Worm (Caenorhabditis elegans) whole organism, L3 larva: ENCODE data around the gene cpna-2.

ENCODE experiments used
- ZK546.5 ChIP-seq: sonication (generic microtip); optimal IDR thresholded peaks from 2 replicates; lab custom pipeline; 2017; ENCODE audit warnings: missing biosample characterization, missing genetic modification characterization
- aly-2 ChIP-seq: fragments of 150-350 bp; optimal IDR thresholded peaks from 2 replicates; lab custom pipeline; 2014; ENCODE audit warnings: missing biosample characterization, missing genetic modification characterization
- ama-1 ChIP-seq: fragments of 150-350 bp; optimal IDR thresholded peaks from 2 replicates; lab custom pipeline; 2018
- ceh-28 ChIP-seq: fragments of 150-350 bp; optimal IDR thresholded peaks from 2 replicates; lab custom pipeline; 2014; ENCODE audit warnings: missing biosample characterization, missing genetic modification reagents, missing genetic modification characterization
- ceh-9 ChIP-seq: sonication (generic microtip); optimal IDR thresholded peaks from 2 replicates; lab custom pipeline; 2018; ENCODE audit warnings: missing biosample characterization, missing genetic modification characterization
- daf-12 ChIP-seq: fragments of 150-350 bp; optimal IDR thresholded peaks from 2 replicates; lab custom pipeline; 2014; ENCODE audit warnings: missing biosample characterization, missing genetic modification reagents, missing genetic modification characterization
- egl-27 ChIP-seq: sonication (generic microtip); optimal IDR thresholded peaks from 4 replicates; lab custom pipeline; 2017; ENCODE audit warnings: missing biosample characterization, missing genetic modification reagents, missing genetic modification characterization
- elt-1 ChIP-seq: fragments of 150-350 bp; optimal IDR thresholded peaks from 2 replicates; lab custom pipeline; 2014; ENCODE audit warnings: missing biosample characterization, missing genetic modification characterization
- elt-3 ChIP-seq, 3 experiments: fragments of 150-350 bp in 1 of 3; sonication (generic microtip) in 2 of 3; optimal IDR thresholded peaks; 2 replicates in 2 of 3; 4 replicates in 1 of 3; lab custom pipeline; 2014 to 2017; ENCODE audit warnings: missing biosample characterization in 3 of 3, missing genetic modification characterization in 3 of 3
- eor-1 ChIP-seq, 2 experiments: fragments of 150-350 bp; optimal IDR thresholded peaks; 2 replicates each; lab custom pipeline; 2014 to 2018; ENCODE audit warnings: missing biosample characterization in 2 of 2, missing genetic modification characterization in 2 of 2
- fkh-2 ChIP-seq: fragments of 150-350 bp; optimal IDR thresholded peaks from 2 replicates; lab custom pipeline; 2014; ENCODE audit warnings: missing biosample characterization, missing genetic modification reagents, missing genetic modification characterization
- fos-1 ChIP-seq: fragments of 150-350 bp; optimal IDR thresholded peaks from 2 replicates; lab custom pipeline; 2014; ENCODE audit warnings: missing biosample characterization, missing genetic modification characterization
- hmg-11 ChIP-seq: sonication (generic microtip); optimal IDR thresholded peaks from 2 replicates; lab custom pipeline; 2016; ENCODE audit warnings: missing genetic modification characterization, missing compliant biosample characterization
- jun-1 ChIP-seq: fragments of 150-350 bp; optimal IDR thresholded peaks from 2 replicates; lab custom pipeline; 2014; ENCODE audit warnings: missing biosample characterization, missing genetic modification reagents, missing genetic modification characterization
- lin-15B ChIP-seq: fragments of 150-350 bp; optimal IDR thresholded peaks from 2 replicates; lab custom pipeline; 2014; ENCODE audit warnings: missing biosample characterization, missing genetic modification characterization
- mdl-1 ChIP-seq: fragments of 150-350 bp; optimal IDR thresholded peaks from 2 replicates; lab custom pipeline; 2014; ENCODE audit warnings: missing biosample characterization, missing genetic modification characterization
- mml-1 ChIP-seq: fragments of 150-350 bp; sonication (generic microtip); optimal IDR thresholded peaks from 3 replicates; lab custom pipeline; 2014; ENCODE audit warnings: missing biosample characterization, missing genetic modification characterization
- nfya-1 ChIP-seq: sonication (generic microtip); optimal IDR thresholded peaks from 2 replicates; lab custom pipeline; 2017; ENCODE audit warnings: missing genetic modification characterization, mild to moderate bottlenecking, missing compliant biosample characterization, antibody characterized with exemption, moderate library complexity; ENCODE audit not compliant: insufficient read depth
- nhr-23 ChIP-seq: fragments of 150-350 bp; optimal IDR thresholded peaks from 2 replicates; lab custom pipeline; 2014; ENCODE audit warnings: missing biosample characterization, missing genetic modification reagents, missing genetic modification characterization
- nhr-237 ChIP-seq: fragments of 150-350 bp; optimal IDR thresholded peaks from 2 replicates; lab custom pipeline; 2014; ENCODE audit warnings: missing biosample characterization, missing genetic modification characterization
- nhr-25 ChIP-seq: sonication (generic microtip); optimal IDR thresholded peaks from 2 replicates; lab custom pipeline; 2017; ENCODE audit warnings: missing biosample characterization, missing genetic modification characterization
- nhr-28 ChIP-seq: fragments of 150-350 bp; optimal IDR thresholded peaks from 2 replicates; lab custom pipeline; 2014; ENCODE audit warnings: missing biosample characterization, missing genetic modification characterization
- nhr-43 ChIP-seq: sonication (generic microtip); optimal IDR thresholded peaks from 2 replicates; lab custom pipeline; 2016; ENCODE audit warnings: mild to moderate bottlenecking, missing genetic modification characterization, missing compliant biosample characterization; ENCODE audit not compliant: poor library complexity, severe bottlenecking
- nhr-67 ChIP-seq: fragments of 150-350 bp; optimal IDR thresholded peaks from 2 replicates; lab custom pipeline; 2014; ENCODE audit warnings: missing biosample characterization, missing genetic modification characterization
- nhr-76 ChIP-seq: fragments of 150-350 bp; sonication (generic microtip); optimal IDR thresholded peaks from 5 replicates; lab custom pipeline; 2014; ENCODE audit warnings: missing biosample characterization, missing genetic modification characterization
- nhr-77 ChIP-seq: fragments of 150-350 bp; optimal IDR thresholded peaks from 2 replicates; lab custom pipeline; 2014; ENCODE audit warnings: missing biosample characterization, missing genetic modification characterization
- pha-4 ChIP-seq: fragments of 150-350 bp; optimal IDR thresholded peaks from 2 replicates; lab custom pipeline; 2014; ENCODE audit warnings: missing biosample characterization, missing genetic modification reagents, missing genetic modification characterization
- pqm-1 ChIP-seq: fragments of 150-350 bp; optimal IDR thresholded peaks from 2 replicates; lab custom pipeline; 2017; ENCODE audit warnings: missing biosample characterization, missing genetic modification characterization, inconsistent platforms
- skn-1 ChIP-seq: fragments of 150-350 bp; optimal IDR thresholded peaks from 2 replicates; lab custom pipeline; 2014; ENCODE audit warnings: missing biosample characterization, missing genetic modification characterization
- snpc-4 ChIP-seq: fragments of 150-350 bp; optimal IDR thresholded peaks from 2 replicates; lab custom pipeline; 2014; ENCODE audit warnings: missing biosample characterization, missing genetic modification characterization
- tbx-2 ChIP-seq: sonication (generic microtip); optimal IDR thresholded peaks from 2 replicates; lab custom pipeline; 2016; ENCODE audit warnings: mild to moderate bottlenecking, missing genetic modification characterization, missing compliant biosample characterization
- unc-39 ChIP-seq: sonication (generic microtip); optimal IDR thresholded peaks from 4 replicates; lab custom pipeline; 2017; ENCODE audit warnings: missing biosample characterization, missing genetic modification characterization
- unc-62 ChIP-seq: fragments of 150-350 bp; sonication (generic microtip); optimal IDR thresholded peaks from 4 replicates; lab custom pipeline; 2014; ENCODE audit warnings: missing biosample characterization, missing genetic modification reagents, missing genetic modification characterization
- zag-1 ChIP-seq: fragments of 150-350 bp; optimal IDR thresholded peaks from 2 replicates; lab custom pipeline; 2014; ENCODE audit warnings: missing biosample characterization, missing genetic modification characterization
- ztf-11 ChIP-seq: fragments of 150-350 bp; optimal IDR thresholded peaks from 2 replicates; lab custom pipeline; 2014; ENCODE audit warnings: missing biosample characterization, missing genetic modification characterization
- ztf-4 ChIP-seq: fragments of 150-350 bp; optimal IDR thresholded peaks from 2 replicates; lab custom pipeline; 2014; ENCODE audit warnings: missing biosample characterization, missing genetic modification characterization

cpna-2 gene

DNA sequence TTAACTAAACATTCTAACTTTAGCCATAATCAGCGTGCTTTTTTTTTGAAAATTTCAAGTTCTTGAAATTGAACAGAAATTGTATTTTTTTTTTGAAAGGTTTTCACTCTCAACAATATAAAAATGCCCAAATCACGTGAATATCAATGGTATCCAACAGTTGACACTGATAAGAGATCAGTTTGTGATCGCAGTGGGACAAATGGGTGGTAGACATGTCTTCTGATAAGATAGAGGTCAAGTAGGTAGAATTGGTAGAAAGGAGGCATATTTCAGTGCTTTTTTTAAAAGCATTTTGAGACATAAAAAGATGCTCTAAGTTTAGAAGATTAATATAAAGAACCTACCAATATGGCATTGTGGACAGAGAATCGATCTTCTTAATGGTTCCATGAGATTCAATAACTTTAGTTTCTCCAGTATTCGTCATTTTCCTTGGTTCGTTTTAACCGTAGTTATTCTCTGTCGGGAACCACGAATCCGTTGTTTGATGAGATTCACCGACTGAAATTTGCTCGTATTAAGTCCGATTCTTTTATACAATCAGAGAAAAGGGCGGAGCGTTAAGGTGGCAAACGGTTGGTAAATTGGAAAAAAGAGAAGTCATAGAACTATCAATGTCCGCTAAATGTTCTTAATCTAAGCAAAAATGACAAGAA lies 52.7 kb downstream of the cpna-2 start, which contains the start of gene mthf-1 (continued):
- TF ChIP-seq unc-62 (no peak), unc-39 (tag; lab: Kevin White, UChicago) (no peak)

DNA sequence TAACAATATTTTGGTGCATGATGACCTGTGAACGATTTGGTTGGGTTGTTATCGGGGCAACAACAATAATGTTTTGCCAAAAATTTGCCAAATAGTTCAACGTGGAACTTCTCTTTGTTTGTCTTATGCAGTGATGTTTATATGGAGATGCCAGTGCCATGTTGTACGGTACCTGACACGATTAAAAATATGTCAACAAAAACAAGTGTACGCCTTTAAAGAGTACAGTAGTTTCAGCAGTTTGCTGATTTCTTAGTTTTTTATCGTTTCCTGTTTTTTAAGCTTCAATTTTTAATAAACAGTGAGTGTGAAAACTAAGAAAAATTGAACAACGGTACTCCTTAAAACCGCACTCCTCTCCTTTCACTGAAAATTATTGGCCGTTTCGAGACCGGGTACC lies 53.6 kb downstream of the cpna-2 start:
- TF ChIP-seq nhr-76 (tag; lab: Kevin White, UChicago) (no peak), elt-1 (tag; lab: Kevin White, UChicago) (no peak), jun-1 (no peak), nfya-1 (tag; lab: Kevin White, UChicago) (no peak), egl-27 (no peak)

DNA sequence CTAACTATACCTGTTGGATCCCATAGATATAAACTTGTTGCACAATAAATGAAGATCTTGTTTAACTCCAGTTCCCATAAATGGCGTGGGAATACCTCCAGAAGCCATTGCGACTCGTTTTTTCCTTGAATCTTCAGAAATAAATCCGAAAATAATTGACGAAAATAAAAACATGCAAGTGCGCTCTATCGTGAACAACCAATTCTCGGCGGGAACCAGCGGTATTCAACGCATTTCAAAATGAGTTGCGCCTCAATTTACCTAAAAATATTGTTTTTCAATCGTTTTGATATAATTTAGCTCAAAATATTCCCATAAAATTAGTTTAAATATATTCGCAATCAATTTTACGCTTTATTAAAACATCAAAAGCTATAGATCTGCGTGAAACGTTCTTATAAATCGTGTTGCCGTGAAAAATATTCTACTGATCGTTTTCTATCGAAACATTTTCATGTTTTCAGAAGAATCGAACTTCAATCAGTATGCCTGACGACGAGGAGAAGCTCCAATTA lies 56.5 kb downstream of the cpna-2 start, which contains the start of the genes snpc-1.1 and spdl-1:
Gene snpc-1.1, minus strand, starts transcription at position 200 of the 515 bp plus-strand sequence.
Gene spdl-1, plus strand, starts transcription at position 465 of the 515 bp plus-strand sequence.
- TF ChIP-seq fkh-2 = no peak
- no peak for TF ChIP-seq tbx-2
- no peak for TF ChIP-seq nhr-76 (tag; lab: Kevin White, UChicago)
- TF ChIP-seq ceh-28 (tag; lab: Kevin White, UChicago) = no peak
- TF ChIP-seq elt-1 (tag; lab: Kevin White, UChicago) = no peak
- TF ChIP-seq ztf-11 (tag; lab: Kevin White, UChicago) = no peak
- no peak for TF ChIP-seq mml-1 (tag; lab: Kevin White, UChicago)
- TF ChIP-seq nhr-25 (tag; lab: Kevin White, UChicago) = no peak
- no peak for TF ChIP-seq eor-1 (tag; optimal IDR thresholded peaks at IDR 0.05; lab: Kevin White, UChicago)
- peak; percentile 48 for TF ChIP-seq nfya-1 (tag; lab: Kevin White, UChicago)
- no peak for TF ChIP-seq ceh-9
- no peak for TF ChIP-seq nhr-67
- no peak for TF ChIP-seq ztf-4 (tag; lab: Kevin White, UChicago)
- TF ChIP-seq nhr-77 (tag; lab: Kevin White, UChicago) = no peak
- no peak for TF ChIP-seq nhr-237 (tag; lab: Kevin White, UChicago)
- TF ChIP-seq unc-62 = no peak
- no peak for TF ChIP-seq fos-1
- no peak for TF ChIP-seq nhr-28 (tag; lab: Kevin White, UChicago)
- no peak for TF ChIP-seq elt-3 (tag; optimal IDR thresholded peaks at IDR 0.05; lab: Kevin White, UChicago)
- TF ChIP-seq hmg-11 (tag; lab: Kevin White, UChicago) = peak; percentile 14
- no peak for TF ChIP-seq skn-1
- TF ChIP-seq mdl-1 = no peak
- TF ChIP-seq snpc-4 (tag; lab: Kevin White, UChicago) = no peak
- no peak for TF ChIP-seq zag-1
- peak; percentile 51 for TF ChIP-seq pha-4 (tag; lab: Kevin White, UChicago)
- no peak for TF ChIP-seq aly-2 (tag; lab: Kevin White, UChicago)
- TF ChIP-seq unc-39 (tag; lab: Kevin White, UChicago) = no peak
- TF ChIP-seq daf-12 (tag; lab: Kevin White, UChicago) = no peak
- peak; percentile 57 for TF ChIP-seq lin-15B (tag; lab: Kevin White, UChicago)
- TF ChIP-seq ama-1 (lab: Kevin White, UChicago) = no peak
- no peak for TF ChIP-seq pqm-1 (tag; lab: Kevin White, UChicago)
- no peak for TF ChIP-seq nhr-23 (tag; lab: Kevin White, UChicago)
- no peak for TF ChIP-seq jun-1

DNA sequence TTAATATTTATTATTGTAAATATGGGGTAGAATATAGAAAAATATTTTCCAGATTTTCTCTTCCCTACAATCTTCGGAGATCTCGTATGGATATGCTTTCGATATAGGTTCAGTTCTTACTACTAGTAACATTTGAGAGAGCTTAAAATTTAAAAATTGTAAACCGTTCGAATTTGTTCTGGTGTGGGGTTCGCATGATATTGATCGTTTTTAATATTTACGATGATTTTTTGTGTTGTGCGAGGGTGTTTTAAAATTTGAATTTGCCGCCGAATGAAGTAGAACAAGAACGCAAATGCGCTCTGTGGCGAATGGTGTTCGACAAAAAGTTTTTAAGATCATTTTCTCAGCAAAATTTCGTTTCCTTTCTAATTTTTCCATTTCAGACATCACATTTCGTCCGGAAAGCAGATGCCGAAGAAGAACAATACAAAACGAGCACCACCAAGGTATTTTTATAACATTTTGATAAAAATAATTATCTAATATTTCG lies 58.8 kb downstream of the cpna-2 start, which contains the start of gene skr-17:
Gene skr-17, plus strand, starts transcription at position 51 of the 493 bp plus-strand sequence.
- TF ChIP-seq nhr-43 (tag; lab: Kevin White, UChicago) = no peak
- no peak for TF ChIP-seq ZK546.5
- no peak for TF ChIP-seq fkh-2
- TF ChIP-seq lin-15B (tag; lab: Kevin White, UChicago) = no peak
- TF ChIP-seq nhr-76 (tag; lab: Kevin White, UChicago) = no peak
